Worm (Caenorhabditis elegans): ENCODE measurements around the gene cest-5.1.

The cest-5.1 gene

DNA sequence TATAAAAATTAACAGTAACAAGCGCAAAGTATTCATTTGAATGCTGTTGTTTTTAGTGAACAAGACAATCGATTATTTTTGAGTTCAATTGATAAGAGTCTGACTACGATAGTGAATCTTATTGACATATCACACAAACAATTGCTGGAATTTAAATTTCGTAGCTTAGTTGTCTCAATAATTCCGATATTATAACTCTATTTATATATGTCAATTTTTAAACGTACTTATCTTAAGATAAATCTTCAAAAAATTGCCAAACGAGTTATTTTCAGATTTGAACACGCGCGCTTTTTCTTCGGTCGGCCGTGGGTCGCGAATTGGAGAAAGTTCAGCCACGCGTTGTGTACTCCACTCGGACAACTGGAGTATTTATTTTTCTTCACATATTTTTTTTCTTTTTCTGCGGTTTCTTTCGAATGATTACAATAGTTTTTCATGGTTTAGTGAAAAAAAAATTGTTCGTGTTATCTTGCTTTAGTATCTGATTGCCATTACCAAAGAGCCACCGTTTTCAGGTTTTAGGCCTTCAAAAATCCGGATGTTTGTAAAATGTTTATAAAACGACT is at the start of gene cest-5.1, which contains the start of gene C01B10.9:
Gene cest-5.1 (minus strand): TSS at position 51 of the 569 bp plus-strand sequence.
Gene C01B10.9 (plus strand): TSS at position 519 of the 569 bp plus-strand sequence.
- TF ChIP-seq set-16 (GFP tag; IDR thresholded peaks at IDR 0.05) (no peak), lin-38 (GFP tag; IDR thresholded peaks at IDR 0.05) (peak; percentile 74), nhr-28 (tag; optimal IDR thresholded peaks at IDR 0.05) (peak; percentile 31), ztf-7 (tag; optimal IDR thresholded peaks at IDR 0.05) (no peak), ceh-28 (tag; optimal IDR thresholded peaks at IDR 0.05) (no peak), lim-7 (GFP tag; IDR thresholded peaks at IDR 0.05) (no peak), lin-29 (GFP tag; IDR thresholded peaks at IDR 0.05) (no peak), nhr-77 (tag; optimal IDR thresholded peaks at IDR 0.05) (no peak), sdz-12 (GFP tag; optimal IDR thresholded peaks at IDR 0.05) (no peak), zfp-3 (GFP tag; conservative IDR thresholded peaks at IDR 0.05) (no peak), mes-2 (tag; optimal IDR thresholded peaks at IDR 0.05; ENCODE audit: poor library complexity, severe bottlenecking) (peak; percentile 99), spr-1 (tag; optimal IDR thresholded peaks at IDR 0.05) (no peak), lir-3 (tag; optimal IDR thresholded peaks at IDR 0.05) (no peak), fos-1 (tag; optimal IDR thresholded peaks at IDR 0.05) (no peak), arid-1 (GFP tag; conservative IDR thresholded peaks at IDR 0.05) (no peak), dmd-9 (GFP tag; IDR thresholded peaks at IDR 0.05) (no peak; the same call in 1 of the 2 replicates), unc-130 (GFP tag; optimal IDR thresholded peaks at IDR 0.05) (peak; percentile 88), ceh-32 (tag; optimal IDR thresholded peaks at IDR 0.05; ENCODE audit: poor library complexity) (no peak), duxl-1 (tag; optimal IDR thresholded peaks at IDR 0.05; ENCODE audit: poor library complexity) (peak; percentile 41), ZK337.2 (GFP tag; IDR thresholded peaks at IDR 0.05) (peak; percentile 86), daf-8 (GFP tag; IDR thresholded peaks at IDR 0.05) (no peak), hlh-11 (tag; optimal IDR thresholded peaks at IDR 0.05) (no peak), vab-7 (GFP tag; IDR thresholded peaks at IDR 0.05) (no peak), mdl-1 (tag; optimal IDR thresholded peaks at IDR 0.05) (no peak), nhr-10 (tag; optimal IDR thresholded peaks at IDR 0.05) (no peak), ctbp-1 (GFP tag; IDR thresholded peaks at IDR 0.05) (no peak), ceh-82 (tag; optimal IDR thresholded peaks at IDR 0.05) (no peak), dve-1 (tag; optimal IDR thresholded peaks at IDR 0.05; ENCODE audit: insufficient read depth) (peak; percentile 49), ZK546.5 (tag; optimal IDR thresholded peaks at IDR 0.05) (no peak), pha-4 (GFP tag; IDR thresholded peaks at IDR 0.05) (no peak), pha-4 (tag; optimal IDR thresholded peaks at IDR 0.05) (no peak), nhr-237 (tag; optimal IDR thresholded peaks at IDR 0.05) (no peak), Y105C5A.15 (GFP tag; IDR thresholded peaks at IDR 0.05) (no peak), snpc-1.2 (GFP tag; IDR thresholded peaks at IDR 0.05) (peak; percentile 90), zip-11 (GFP tag; IDR thresholded peaks at IDR 0.05) (no peak), zip-2 (tag; optimal IDR thresholded peaks at IDR 0.05) (peak; percentile 4), pqm-1 (tag; optimal IDR thresholded peaks at IDR 0.05) (no peak), dpl-1 (GFP tag; optimal IDR thresholded peaks at IDR 0.05) (peak; percentile 95), attf-4 (tag; optimal IDR thresholded peaks at IDR 0.05) (no peak), ama-1 (optimal IDR thresholded peaks at IDR 0.05) (no peak), F10B5.3 (tag; optimal IDR thresholded peaks at IDR 0.05) (no peak), nhr-102 (tag; optimal IDR thresholded peaks at IDR 0.05) (peak; percentile 33), daf-19 (GFP tag; conservative IDR thresholded peaks at IDR 0.05) (no peak), tra-1 (GFP tag; IDR thresholded peaks at IDR 0.05) (no peak), hif-1 (tag; optimal IDR thresholded peaks at IDR 0.05) (peak in 1 of 2 experiments; percentile 90), ceh-20 (GFP tag; IDR thresholded peaks at IDR 0.05) (no peak), F49E8.2 (tag; optimal IDR thresholded peaks at IDR 0.05; ENCODE audit: borderline replicate concordance) (no peak), gei-8 (GFP tag; optimal IDR thresholded peaks at IDR 0.05) (no peak), mxl-3 (GFP tag; optimal IDR thresholded peaks at IDR 0.05) (no peak), T20F7.1 (GFP tag; optimal IDR thresholded peaks at IDR 0.05) (peak; percentile 15), F26F4.8 (GFP tag; conservative IDR thresholded peaks at IDR 0.05) (no peak)

Data from whole organism, L4 larva.